Worm (Caenorhabditis elegans): ENCODE data around the gene Y43B11AR.3.

Gene Y43B11AR.3

DNA sequence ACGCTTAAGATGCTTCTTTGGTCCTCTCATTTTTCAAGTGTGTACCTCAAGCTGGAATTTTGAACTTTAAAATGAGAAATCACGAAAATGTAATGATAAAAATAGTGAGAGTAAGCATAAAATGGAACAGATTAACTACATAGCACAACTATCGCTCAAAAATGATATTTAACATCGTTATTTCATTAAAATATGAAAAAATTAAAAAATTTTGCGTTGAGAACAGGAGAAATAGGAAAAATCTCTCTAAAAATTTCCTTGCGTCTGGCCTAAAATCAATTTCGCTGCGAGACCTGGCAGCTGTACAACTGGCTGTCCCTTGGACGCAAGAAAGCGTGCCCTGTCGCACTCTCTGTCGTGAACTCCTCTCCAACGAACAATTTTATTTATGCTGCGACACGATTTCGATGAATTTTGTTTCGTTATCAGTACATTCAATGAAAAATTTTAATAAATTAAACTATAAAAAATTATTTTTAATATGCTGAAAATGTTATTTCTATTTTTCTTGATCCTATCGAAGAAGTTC is 1.2 kb upstream of the Y43B11AR.3 start, which contains the start of gene rps-4 (continued):
- TF ChIP-seq atf-7 (tag; optimal IDR thresholded peaks at IDR 0.05) (no peak), lin-26 (GFP tag; IDR thresholded peaks at IDR 0.05) (no peak), let-607 (tag; optimal IDR thresholded peaks at IDR 0.05) (peak; percentile 52 to 90), zfh-2 (GFP tag; conservative IDR thresholded peaks at IDR 0.05) (no peak), ceh-27 (GFP tag; optimal IDR thresholded peaks at IDR 0.05) (peak; percentile 70), C06A6.2 (GFP tag; conservative IDR thresholded peaks at IDR 0.05) (0 out of 2 replicates have a peak, but pooled peaks have one; percentile 33), sea-2 (GFP tag; IDR thresholded peaks at IDR 0.05) (no peak), pha-4 (tag; optimal IDR thresholded peaks at IDR 0.05) (peak; percentile 50), ceh-91 (GFP tag; IDR thresholded peaks at IDR 0.05) (peak; percentile 71), cebp-1 (GFP tag; IDR thresholded peaks at IDR 0.05) (no peak), cebp-1 (tag; optimal IDR thresholded peaks at IDR 0.05) (peak; percentile 77), cebp-2 (GFP tag; IDR thresholded peaks at IDR 0.05) (no peak), ceh-100 (GFP tag; IDR thresholded peaks at IDR 0.05) (no peak), attf-3 (GFP tag; conservative IDR thresholded peaks at IDR 0.05) (peak; percentile 68), ZK185.1 (tag; optimal IDR thresholded peaks at IDR 0.05; ENCODE audit: poor library complexity, severe bottlenecking) (peak; percentile 77), B0336.3 (GFP tag; IDR thresholded peaks at IDR 0.05) (no peak; the same call in 1 of the 2 replicates), madf-3 (GFP tag; IDR thresholded peaks at IDR 0.05) (peak; percentile 37; the same call in 1 of the 2 replicates), rcor-1 (GFP tag; IDR thresholded peaks at IDR 0.05) (peak; percentile 52), unc-62 (GFP tag; optimal IDR thresholded peaks at IDR 0.05) (no peak), nfya-2 (GFP tag; IDR thresholded peaks at IDR 0.05) (no peak), athp-1 (tag; optimal IDR thresholded peaks at IDR 0.05) (peak; percentile 42), ceh-40 (GFP tag; IDR thresholded peaks at IDR 0.05) (no peak), attf-5 (GFP tag; optimal IDR thresholded peaks at IDR 0.05) (peak; percentile 87), Y56A3A.18 (GFP tag; IDR thresholded peaks at IDR 0.05) (no peak), mes-4 (tag; optimal IDR thresholded peaks at IDR 0.05) (no peak), ets-4 (GFP tag; optimal IDR thresholded peaks at IDR 0.05) (no peak), F49E8.2 (tag; optimal IDR thresholded peaks at IDR 0.05; ENCODE audit: insufficient read depth) (peak; percentile 74), B0261.1 (tag; optimal IDR thresholded peaks at IDR 0.05) (no peak), snpc-1.1 (tag; optimal IDR thresholded peaks at IDR 0.05; ENCODE audit: insufficient read depth) (peak; percentile 14), sptf-2 (GFP tag; optimal IDR thresholded peaks at IDR 0.05) (no peak), tlf-1 (GFP tag; optimal IDR thresholded peaks at IDR 0.05) (peak; percentile 73), madf-10 (tag; optimal IDR thresholded peaks at IDR 0.05) (peak; percentile 58), C17E4.6 (GFP tag; IDR thresholded peaks at IDR 0.05) (no peak), Y53F4B.3 (GFP tag; IDR thresholded peaks at IDR 0.05) (no peak), Y95B8A.8 (GFP tag; IDR thresholded peaks at IDR 0.05) (no peak), zim-3 (tag; optimal IDR thresholded peaks at IDR 0.05) (no peak), ccch-3 (GFP tag; optimal IDR thresholded peaks at IDR 0.05) (no peak), bed-1 (GFP tag; IDR thresholded peaks at IDR 0.05) (no peak), ztf-25 (GFP tag; IDR thresholded peaks at IDR 0.05) (no peak), ztf-26 (tag; optimal IDR thresholded peaks at IDR 0.05) (peak; percentile 19), aptf-3 (GFP tag; IDR thresholded peaks at IDR 0.05) (no peak), hsf-1 (GFP tag; IDR thresholded peaks at IDR 0.05) (no peak), F10E7.11 (tag; optimal IDR thresholded peaks at IDR 0.05) (no peak), lir-1 (GFP tag; conservative IDR thresholded peaks at IDR 0.05) (0 out of 2 replicates have a peak, but pooled peaks have one; percentile 45), him-1 (tag; optimal IDR thresholded peaks at IDR 0.05) (peak; percentile 43), nfya-1 (tag; optimal IDR thresholded peaks at IDR 0.05; ENCODE audit: borderline replicate concordance, insufficient read depth) (no peak), somi-1 (GFP tag; optimal IDR thresholded peaks at IDR 0.05) (peak; percentile 24), Y67H2A.10 (GFP tag; conservative IDR thresholded peaks at IDR 0.05) (0 out of 2 replicates have a peak, but pooled peaks have one; percentile 35)
